Worm (Caenorhabditis elegans) whole organism, young adult: ENCODE measurements around the gene B0228.7.
A peak's percentile ranks its signal among the peaks of the same experiment; 100 is the strongest.

Source experiments
- C06A6.2 ChIP-seq: fragments of 200-800 bp; sonication (Bioruptor generic); conservative IDR thresholded peaks from 2 replicates; pipeline ENCODE4 v1.3.6; 2022; ENCODE audit warnings: missing genetic modification characterization, missing compliant biosample characterization
- D2030.7 ChIP-seq: fragments of 200-800 bp; sonication (Bioruptor generic); IDR thresholded peaks from 2 replicates; pipeline ENCODE4 v1.3.6; 2022; ENCODE audit warnings: missing genetic modification reagents, missing genetic modification characterization, missing compliant biosample characterization
- F23B12.7 ChIP-seq: sonication (generic microtip); optimal IDR thresholded peaks from 2 replicates; lab custom pipeline; 2017; ENCODE audit warnings: missing genetic modification characterization, mild to moderate bottlenecking, missing compliant biosample characterization, antibody characterized with exemption, moderate library complexity; ENCODE audit not compliant: insufficient read depth
- F37B4.10 ChIP-seq: fragments of 200-800 bp; sonication (Bioruptor generic); IDR thresholded peaks from 2 replicates; pipeline ENCODE4 v1.3.6; 2022; ENCODE audit warnings: missing genetic modification characterization, missing compliant biosample characterization
- F49E8.2 ChIP-seq: sonication (generic microtip); optimal IDR thresholded peaks from 3 replicates; lab custom pipeline; 2017; ENCODE audit warnings: missing genetic modification characterization, mild to moderate bottlenecking, missing compliant biosample characterization, antibody characterized with exemption, moderate library complexity; ENCODE audit not compliant: insufficient read depth
- F55B11.4 ChIP-seq: sonication (generic microtip); optimal IDR thresholded peaks from 2 replicates; lab custom pipeline; 2016; ENCODE audit warnings: missing compliant biosample characterization, missing genetic modification characterization, borderline replicate concordance; ENCODE audit not compliant: insufficient read depth
- K12H6.12 ChIP-seq: fragments of 200-800 bp; sonication (Bioruptor generic); optimal IDR thresholded peaks from 2 replicates; lab custom pipeline; 2018; ENCODE audit warnings: mild to moderate bottlenecking, missing genetic modification characterization, missing compliant biosample characterization
- Y53F4B.3 ChIP-seq: fragments of 200-800 bp; sonication (Bioruptor generic); IDR thresholded peaks from 2 replicates; pipeline ENCODE4 v1.3.6; 2022; ENCODE audit warnings: missing genetic modification reagents, missing genetic modification characterization, missing compliant biosample characterization
- Y56A3A.18 ChIP-seq: fragments of 200-800 bp; sonication (Bioruptor generic); IDR thresholded peaks from 2 replicates; pipeline ENCODE4 v1.3.6; 2022; ENCODE audit warnings: missing genetic modification reagents, missing genetic modification characterization, missing compliant biosample characterization
- ama-1 ChIP-seq, 3 experiments: fragments of 150-350 bp in 1 of 3; sonication (generic microtip) in 2 of 3; optimal IDR thresholded peaks; 2 replicates each; lab custom pipeline; 2014 to 2018; ENCODE audit warnings: missing biosample characterization in 2 of 3, missing genetic modification characterization in 2 of 3, missing genetic modification reagents in 2 of 3
- atf-7 ChIP-seq: sonication (generic microtip); optimal IDR thresholded peaks from 2 replicates; lab custom pipeline; 2017; ENCODE audit warnings: mild to moderate bottlenecking, missing genetic modification characterization, missing compliant biosample characterization
- attf-3 ChIP-seq: fragments of 200-800 bp; sonication (Bioruptor generic); conservative IDR thresholded peaks from 2 replicates; pipeline ENCODE4 v1.3.6; 2022; ENCODE audit warnings: missing genetic modification reagents, missing genetic modification characterization, missing compliant biosample characterization
- attf-6 ChIP-seq: fragments of 200-800 bp; sonication (Bioruptor generic); IDR thresholded peaks from 2 replicates; pipeline ENCODE4 v1.3.6; 2022; ENCODE audit warnings: missing genetic modification reagents, missing genetic modification characterization, missing compliant biosample characterization
- bed-1 ChIP-seq: fragments of 200-800 bp; sonication (Bioruptor generic); IDR thresholded peaks from 2 replicates; pipeline ENCODE4 v1.3.6; 2022; ENCODE audit warnings: missing genetic modification reagents, missing genetic modification characterization, missing compliant biosample characterization
- cebp-2 ChIP-seq: fragments of 200-800 bp; sonication (Bioruptor generic); IDR thresholded peaks from 2 replicates; pipeline ENCODE4 v1.3.6; 2022; ENCODE audit warnings: missing genetic modification characterization, missing compliant biosample characterization
- chd-7 ChIP-seq: sonication (generic microtip); optimal IDR thresholded peaks from 2 replicates; lab custom pipeline; 2016; ENCODE audit warnings: mild to moderate bottlenecking, missing genetic modification characterization, moderate library complexity, missing compliant biosample characterization
- ets-4 ChIP-seq: fragments of 200-800 bp; sonication (Bioruptor generic); optimal IDR thresholded peaks from 2 replicates; lab custom pipeline; 2018; ENCODE audit warnings: mild to moderate bottlenecking, missing genetic modification characterization, missing compliant biosample characterization
- fkh-3 ChIP-seq: sonication (generic microtip); optimal IDR thresholded peaks from 2 replicates; lab custom pipeline; 2016; ENCODE audit warnings: mild to moderate bottlenecking, missing genetic modification characterization, missing compliant biosample characterization
- him-1 ChIP-seq: sonication (generic microtip); optimal IDR thresholded peaks from 2 replicates; lab custom pipeline; 2016; ENCODE audit warnings: missing genotype, missing genetic modification reagents, missing genetic modification characterization, missing compliant biosample characterization
- hrde-1 ChIP-seq: sonication (generic microtip); optimal IDR thresholded peaks from 2 replicates; lab custom pipeline; 2016; ENCODE audit warnings: missing genetic modification characterization, mild to moderate bottlenecking, missing compliant biosample characterization, moderate library complexity, missing genotype, missing genetic modification reagents, borderline replicate concordance
- lag-1 ChIP-seq: fragments of 200-800 bp; sonication (Bioruptor generic); IDR thresholded peaks from 2 replicates; pipeline ENCODE4 v1.3.6; 2022; ENCODE audit warnings: missing genetic modification reagents, missing genetic modification characterization, missing compliant biosample characterization
- let-526 ChIP-seq: fragments of 200-800 bp; sonication (Bioruptor generic); IDR thresholded peaks from 2 replicates; pipeline ENCODE4 v1.3.6; 2022; ENCODE audit warnings: missing genetic modification reagents, missing genetic modification characterization, missing compliant biosample characterization
- lin-26 ChIP-seq: fragments of 200-800 bp; sonication (Bioruptor generic); IDR thresholded peaks from 2 replicates; pipeline ENCODE4 v1.3.6; 2022; ENCODE audit warnings: missing genetic modification reagents, missing genetic modification characterization, missing compliant biosample characterization
- lin-40 ChIP-seq: sonication (generic microtip); optimal IDR thresholded peaks from 2 replicates; lab custom pipeline; 2016; ENCODE audit warnings: missing genetic modification characterization, mild to moderate bottlenecking, missing compliant biosample characterization, missing genotype, missing genetic modification reagents
- lsl-1 ChIP-seq: fragments of 200-800 bp; sonication (Bioruptor generic); optimal IDR thresholded peaks from 2 replicates; lab custom pipeline; 2018; ENCODE audit warnings: mild to moderate bottlenecking, missing genetic modification characterization, moderate library complexity, missing compliant biosample characterization
- madf-10 ChIP-seq: sonication (generic microtip); optimal IDR thresholded peaks from 2 replicates; lab custom pipeline; 2016; ENCODE audit warnings: mild to moderate bottlenecking, missing genetic modification characterization, missing compliant biosample characterization
- madf-3 ChIP-seq: fragments of 200-800 bp; sonication (Bioruptor generic); IDR thresholded peaks from 2 replicates; pipeline ENCODE4 v1.3.6; 2022; ENCODE audit warnings: missing genetic modification reagents, missing genetic modification characterization, missing compliant biosample characterization
- madf-6 ChIP-seq: fragments of 200-800 bp; sonication (Bioruptor generic); IDR thresholded peaks from 2 replicates; pipeline ENCODE4 v1.3.6; 2022; ENCODE audit warnings: missing genetic modification reagents, missing genetic modification characterization, missing compliant biosample characterization
- mcd-1 ChIP-seq: fragments of 200-800 bp; sonication (Bioruptor generic); IDR thresholded peaks from 2 replicates; pipeline ENCODE4 v1.3.6; 2022; ENCODE audit warnings: missing genetic modification reagents, missing genetic modification characterization, missing compliant biosample characterization
- nfya-2 ChIP-seq: fragments of 200-800 bp; sonication (Bioruptor generic); IDR thresholded peaks from 2 replicates; pipeline ENCODE4 v1.3.6; 2022; ENCODE audit warnings: missing genetic modification reagents, missing genetic modification characterization, missing compliant biosample characterization
- nhr-27 ChIP-seq: fragments of 200-800 bp; sonication (Bioruptor generic); optimal IDR thresholded peaks from 2 replicates; lab custom pipeline; 2018; ENCODE audit warnings: mild to moderate bottlenecking, missing genetic modification characterization, moderate library complexity, missing compliant biosample characterization
- pha-4 ChIP-seq: fragments of 150-350 bp; sonication (generic microtip); optimal IDR thresholded peaks from 2 replicates; lab custom pipeline; 2014; ENCODE audit warnings: missing biosample characterization, missing genetic modification reagents, missing genetic modification characterization
- rec-8 ChIP-seq, 2 experiments: sonication (generic microtip); optimal IDR thresholded peaks; 2 replicates each; lab custom pipeline; 2016; ENCODE audit warnings: mild to moderate bottlenecking in 2 of 2, missing genetic modification characterization in 2 of 2, missing genetic modification reagents in 2 of 2, missing genotype in 2 of 2, missing biosample characterization in 1 of 2, missing compliant biosample characterization in 1 of 2, moderate library complexity in 1 of 2
- rpc-1 ChIP-seq, 2 experiments: fragments of 150-350 bp in 1 of 2; sonication (generic microtip) in 1 of 2; optimal IDR thresholded peaks; 2 replicates each; lab custom pipeline; 2014 to 2018; ENCODE audit warnings: missing biosample characterization in 1 of 2, missing genetic modification characterization in 1 of 2, missing genetic modification reagents in 1 of 2, missing genotype in 1 of 2
- snpc-3.4 ChIP-seq: sonication (generic microtip); optimal IDR thresholded peaks from 2 replicates; lab custom pipeline; 2017; ENCODE audit warnings: missing genetic modification characterization, mild to moderate bottlenecking, missing compliant biosample characterization, antibody characterized with exemption, moderate library complexity, missing genotype, missing genetic modification reagents
- sptf-2 ChIP-seq: fragments of 200-800 bp; sonication (Bioruptor generic); optimal IDR thresholded peaks from 2 replicates; lab custom pipeline; 2018; ENCODE audit warnings: mild to moderate bottlenecking, missing genetic modification characterization, missing compliant biosample characterization
- tbx-9 ChIP-seq: sonication (generic microtip); optimal IDR thresholded peaks from 2 replicates; lab custom pipeline; 2016; ENCODE audit warnings: borderline replicate concordance, missing genetic modification characterization, inconsistent platforms, missing compliant biosample characterization
- unc-130 ChIP-seq: sonication (generic microtip); optimal IDR thresholded peaks from 2 replicates; lab custom pipeline; 2016; ENCODE audit warnings: missing genetic modification reagents, missing genetic modification characterization, missing compliant biosample characterization
- xnd-1 ChIP-seq: sonication (generic microtip); optimal IDR thresholded peaks from 2 replicates; lab custom pipeline; 2016; ENCODE audit warnings: missing genotype, missing genetic modification reagents, missing genetic modification characterization, missing compliant biosample characterization
- zfh-2 ChIP-seq: fragments of 200-800 bp; sonication (Bioruptor generic); conservative IDR thresholded peaks from 2 replicates; pipeline ENCODE4 v1.3.6; 2022; ENCODE audit warnings: missing genetic modification reagents, missing genetic modification characterization, missing compliant biosample characterization
- ztf-25 ChIP-seq: fragments of 200-800 bp; sonication (Bioruptor generic); IDR thresholded peaks from 2 replicates; pipeline ENCODE4 v1.3.6; 2022; ENCODE audit warnings: missing genetic modification reagents, missing genetic modification characterization, missing compliant biosample characterization
- ztf-26 ChIP-seq: sonication (generic microtip); optimal IDR thresholded peaks from 2 replicates; lab custom pipeline; 2017; ENCODE audit warnings: missing genetic modification characterization, missing compliant biosample characterization
- ztf-28 ChIP-seq: fragments of 200-800 bp; sonication (Bioruptor generic); IDR thresholded peaks from 2 replicates; pipeline ENCODE4 v1.3.6; 2022; ENCODE audit warnings: missing genetic modification reagents, missing genetic modification characterization, missing compliant biosample characterization
- ztf-3 ChIP-seq: fragments of 200-800 bp; sonication (Bioruptor generic); optimal IDR thresholded peaks from 2 replicates; lab custom pipeline; 2018; ENCODE audit warnings: mild to moderate bottlenecking, missing genetic modification characterization, missing compliant biosample characterization

Gene B0228.7

ce11 chrII:7790324-7790898 is 31.6 kb upstream of the B0228.7 start, which contains the start of gene srlf-1:
TSS of gene srlf-1 (plus strand) at chrII:7790591.
- TF ChIP-seq D2030.7 (no peak), fkh-3 (tag; lab: Kevin White, UChicago) (no peak), chd-7 (no peak), nfya-2 (GFP tag; lab: Robert Waterston, UW) (no peak), ama-1 (optimal IDR thresholded peaks at IDR 0.05; lab: Kevin White, UChicago) (peak; percentile 43), ama-1 (GFP tag; optimal IDR thresholded peaks at IDR 0.05; lab: Kevin White, UChicago) (no peak), attf-3 (GFP tag; lab: Robert Waterston, UW) (no peak), ets-4 (no peak), lin-40 (peak; percentile 11), ztf-26 (tag; lab: Kevin White, UChicago) (peak; percentile 42), cebp-2 (GFP tag; lab: Robert Waterston, UW) (no peak), rec-8 (tag; optimal IDR thresholded peaks at IDR 0.05; lab: Kevin White, UChicago) (no peak), madf-3 (no peak), mcd-1 (GFP tag; lab: Robert Waterston, UW) (0 out of 2 replicates have a peak, but pooled peaks have one; percentile 8), xnd-1 (tag; lab: Kevin White, UChicago) (no peak), lin-26 (GFP tag; lab: Robert Waterston, UW) (no peak; the same call in 1 of the 2 replicates), unc-130 (GFP tag; lab: Kevin White, UChicago) (no peak), Y53F4B.3 (GFP tag; lab: Robert Waterston, UW) (no peak), zfh-2 (GFP tag; lab: Robert Waterston, UW) (no peak), sptf-2 (GFP tag; lab: Kevin White, UChicago) (no peak), lsl-1 (GFP tag; lab: Kevin White, UChicago) (no peak), F37B4.10 (GFP tag; lab: Robert Waterston, UW) (0 out of 2 replicates have a peak, but pooled peaks have one; percentile 18), F23B12.7 (tag; lab: Kevin White, UChicago) (no peak), rpc-1 (optimal IDR thresholded peaks at IDR 0.05; lab: Kevin White, UChicago) (no peak), rpc-1 (tag; optimal IDR thresholded peaks at IDR 0.05; lab: Kevin White, UChicago) (no peak), him-1 (tag; lab: Kevin White, UChicago) (no peak), lag-1 (GFP tag; lab: Robert Waterston, UW) (no peak), atf-7 (tag; lab: Kevin White, UChicago) (no peak), K12H6.12 (tag; lab: Kevin White, UChicago) (no peak), ztf-25 (no peak), Y56A3A.18 (GFP tag; lab: Robert Waterston, UW) (no peak), hrde-1 (tag; lab: Kevin White, UChicago) (no peak), madf-10 (no peak), F55B11.4 (tag; lab: Kevin White, UChicago) (no peak), ztf-3 (no peak), madf-6 (no peak), let-526 (GFP tag; lab: Robert Waterston, UW) (no peak), tbx-9 (tag; lab: Kevin White, UChicago) (no peak), snpc-3.4 (tag; lab: Kevin White, UChicago) (no peak), F49E8.2 (no peak), ztf-28 (GFP tag; lab: Robert Waterston, UW) (no peak), bed-1 (no peak), pha-4 (tag; lab: Kevin White, UChicago) (no peak), C06A6.2 (GFP tag; lab: Robert Waterston, UW) (no peak), nhr-27 (tag; lab: Kevin White, UChicago) (no peak), attf-6 (GFP tag; lab: Robert Waterston, UW) (no peak)
